Worm (Caenorhabditis elegans): Measurements from ENCODE around the gene snf-3.

- TF ChIP-seq dao-5 (tag; optimal IDR thresholded peaks at IDR 0.05) (no peak), him-1 (tag; optimal IDR thresholded peaks at IDR 0.05) (no peak)
Measured at ce11 chrII:1070875-1071274, 20.9 kb upstream of the snf-3 start, which contains the start of gene K02E7.12.
